Fruit fly (Drosophila melanogaster) whole organism, embryonic: ENCODE data around the gene CG14715.
A peak's percentile ranks its signal among the peaks of the same experiment; 100 is the strongest.

Experiments used
- ATbp ChIP-seq: fragments of 200-800 bp; sonication (Bioruptor generic); optimal IDR thresholded peaks from 2 replicates; lab custom pipeline; 2017; ENCODE audit warnings: missing biosample characterization, mild to moderate bottlenecking, missing genetic modification characterization, missing genetic modification reagents
- Abd-B ChIP-seq: fragments of 200-800 bp; sonication (Bioruptor generic); optimal IDR thresholded peaks from 2 replicates; lab custom pipeline; 2018; ENCODE audit warnings: missing biosample characterization, mild to moderate bottlenecking, missing genetic modification characterization, moderate library complexity
- Ada2b ChIP-seq: fragments of 200-800 bp; sonication (Bioruptor generic); IDR thresholded peaks from 2 replicates; pipeline ENCODE4 v1.3.6; 2022; ENCODE audit warnings: missing biosample characterization, missing genetic modification characterization
- Antp ChIP-seq: fragments of 200-800 bp; sonication (Bioruptor generic); optimal IDR thresholded peaks from 3 replicates; lab custom pipeline; 2016; ENCODE audit warnings: missing biosample characterization, missing genetic modification characterization
- BEAF-32 ChIP-seq: fragments of 200-800 bp; sonication (Bioruptor generic); optimal IDR thresholded peaks from 3 replicates; lab custom pipeline; 2017; ENCODE audit warnings: missing biosample characterization, missing genetic modification characterization, mild to moderate bottlenecking, moderate library complexity, missing genetic modification reagents
- C15 ChIP-seq: fragments of 200-800 bp; sonication (Bioruptor generic); IDR thresholded peaks from 3 replicates; pipeline ENCODE4 v1.3.6; 2022; ENCODE audit warnings: missing biosample characterization, missing genetic modification characterization
- CG11456 ChIP-seq: fragments of 200-800 bp; sonication (Bioruptor generic); IDR thresholded peaks from 3 replicates; pipeline ENCODE4 v1.3.6; 2022; ENCODE audit warnings: missing biosample characterization, missing genetic modification characterization
- CG13296 ChIP-seq: fragments of 200-800 bp; sonication (Bioruptor generic); optimal IDR thresholded peaks from 3 replicates; lab custom pipeline; 2018; ENCODE audit warnings: missing biosample characterization, mild to moderate bottlenecking, missing genetic modification characterization
- CG15011 ChIP-seq: fragments of 200-800 bp; sonication (Bioruptor generic); optimal IDR thresholded peaks from 3 replicates; lab custom pipeline; 2018; ENCODE audit warnings: missing biosample characterization, mild to moderate bottlenecking, missing genetic modification characterization
- CG15514 ChIP-seq: fragments of 200-800 bp; sonication (Bioruptor generic); optimal IDR thresholded peaks from 3 replicates; lab custom pipeline; 2017; ENCODE audit warnings: missing biosample characterization, missing genetic modification characterization, mild to moderate bottlenecking, moderate library complexity, missing genetic modification reagents
- CG1602 ChIP-seq: fragments of 200-800 bp; sonication (Bioruptor generic); optimal IDR thresholded peaks from 3 replicates; lab custom pipeline; 2016; ENCODE audit warnings: missing biosample characterization, missing genetic modification characterization
- CG16863 ChIP-seq: fragments of 200-800 bp; sonication (Bioruptor generic); optimal IDR thresholded peaks from 3 replicates; lab custom pipeline; 2016; ENCODE audit warnings: missing biosample characterization, missing genetic modification characterization
- CG17568 ChIP-seq: fragments of 200-800 bp; sonication (Bioruptor generic); optimal IDR thresholded peaks from 2 replicates; lab custom pipeline; 2018; ENCODE audit warnings: missing biosample characterization, mild to moderate bottlenecking, missing genetic modification characterization, moderate library complexity
- CG17912 ChIP-seq: fragments of 200-800 bp; sonication (Bioruptor generic); optimal IDR thresholded peaks from 2 replicates; lab custom pipeline; 2018; ENCODE audit warnings: missing biosample characterization, mild to moderate bottlenecking, missing genetic modification characterization
- CG31224 ChIP-seq: fragments of 200-800 bp; sonication (Bioruptor generic); IDR thresholded peaks from 2 replicates; pipeline ENCODE4 v1.3.6; 2022; ENCODE audit warnings: missing biosample characterization, missing genetic modification characterization
- CG31388 ChIP-seq: fragments of 200-800 bp; sonication (Bioruptor generic); optimal IDR thresholded peaks from 2 replicates; lab custom pipeline; 2016; ENCODE audit warnings: missing biosample characterization, missing genetic modification characterization
- CG31441 ChIP-seq: fragments of 200-800 bp; sonication (Bioruptor generic); IDR thresholded peaks from 2 replicates; pipeline ENCODE4 v1.3.6; 2022; ENCODE audit warnings: missing biosample characterization, missing genetic modification characterization
- CG32532 ChIP-seq: fragments of 200-800 bp; sonication (Bioruptor generic); IDR thresholded peaks from 2 replicates; pipeline ENCODE4 v1.3.6; 2022; ENCODE audit warnings: missing biosample characterization, missing genetic modification characterization
- CG3995 ChIP-seq: fragments of 200-800 bp; sonication (Bioruptor generic); optimal IDR thresholded peaks from 3 replicates; lab custom pipeline; 2016; ENCODE audit warnings: missing biosample characterization, missing genetic modification characterization
- CG4820 ChIP-seq: fragments of 200-800 bp; sonication (Bioruptor generic); optimal IDR thresholded peaks from 3 replicates; lab custom pipeline; 2016; ENCODE audit warnings: missing biosample characterization, missing genetic modification characterization
- CG5180 ChIP-seq: fragments of 200-800 bp; sonication (Bioruptor generic); optimal IDR thresholded peaks from 3 replicates; lab custom pipeline; 2017; ENCODE audit warnings: missing biosample characterization, missing genetic modification characterization, mild to moderate bottlenecking, moderate library complexity, missing genetic modification reagents
- CG7271 ChIP-seq: fragments of 200-800 bp; sonication (Bioruptor generic); optimal IDR thresholded peaks from 2 replicates; lab custom pipeline; 2018; ENCODE audit warnings: missing biosample characterization, mild to moderate bottlenecking, missing genetic modification characterization, moderate library complexity
- CrebB ChIP-seq: fragments of 200-800 bp; sonication (Bioruptor generic); optimal IDR thresholded peaks from 3 replicates; lab custom pipeline; 2018; ENCODE audit warnings: missing biosample characterization, mild to moderate bottlenecking, missing genetic modification characterization
- Dip3 ChIP-seq: fragments of 200-800 bp; sonication (Bioruptor generic); optimal IDR thresholded peaks from 3 replicates; lab custom pipeline; 2016; ENCODE audit warnings: missing biosample characterization, missing genetic modification characterization
- Dll ChIP-seq: fragments of 200-800 bp; sonication (Bioruptor generic); IDR thresholded peaks from 4 replicates; pipeline ENCODE4 v1.3.6; 2022; ENCODE audit warnings: missing biosample characterization, missing genetic modification characterization; ENCODE audit not compliant: partially characterized antibody
- E2f2 ChIP-seq: fragments of 200-800 bp; sonication (Bioruptor generic); IDR thresholded peaks from 2 replicates; pipeline ENCODE4 v1.3.6; 2022; ENCODE audit warnings: missing biosample characterization, missing genetic modification characterization
- ERR ChIP-seq: fragments of 200-800 bp; sonication (Bioruptor generic); optimal IDR thresholded peaks from 2 replicates; lab custom pipeline; 2016; ENCODE audit warnings: missing biosample characterization, missing genetic modification characterization
- Eip74EF ChIP-seq, 2 experiments: fragments of 200-800 bp in 1 of 2; fragments of >200 bp in 1 of 2; sonication (Bioruptor generic) in 1 of 2; optimal IDR thresholded peaks; 2 replicates each; lab custom pipeline; 2017 to 2019; ENCODE audit warnings: missing biosample characterization in 2 of 2, missing genetic modification characterization in 2 of 2, mild to moderate bottlenecking in 1 of 2, moderate library complexity in 1 of 2
- H2.0 ChIP-seq: fragments of 200-800 bp; sonication (Bioruptor generic); IDR thresholded peaks from 2 replicates; pipeline ENCODE4 v1.3.6; 2022; ENCODE audit warnings: missing biosample characterization, missing genetic modification characterization
- Hmr ChIP-seq: fragments of 200-800 bp; sonication (Bioruptor generic); optimal IDR thresholded peaks from 3 replicates; lab custom pipeline; 2017; ENCODE audit warnings: mild to moderate bottlenecking, missing biosample characterization, missing genetic modification reagents, missing genetic modification characterization
- Lhr ChIP-seq: fragments of 200-800 bp; sonication (Bioruptor generic); optimal IDR thresholded peaks from 3 replicates; lab custom pipeline; 2017; ENCODE audit warnings: mild to moderate bottlenecking, missing biosample characterization, missing genetic modification reagents, missing genetic modification characterization
- Lim3 ChIP-seq: fragments of 200-800 bp; sonication (Bioruptor generic); IDR thresholded peaks from 2 replicates; pipeline ENCODE4 v1.3.6; 2022; ENCODE audit warnings: missing biosample characterization, missing genetic modification characterization
- MESR4 ChIP-seq: fragments of 200-800 bp; sonication (Bioruptor generic); optimal IDR thresholded peaks from 2 replicates; lab custom pipeline; 2018; ENCODE audit warnings: missing biosample characterization, mild to moderate bottlenecking, missing genetic modification characterization, moderate library complexity
- MTF-1 ChIP-seq: fragments of 200-800 bp; sonication (Bioruptor generic); optimal IDR thresholded peaks from 2 replicates; lab custom pipeline; 2018; ENCODE audit warnings: missing biosample characterization, mild to moderate bottlenecking, missing genetic modification characterization, borderline replicate concordance
- Mad ChIP-seq: fragments of 200-800 bp; sonication (Bioruptor generic); optimal IDR thresholded peaks from 2 replicates; lab custom pipeline; 2016; ENCODE audit warnings: missing biosample characterization, missing genetic modification characterization
- Spps ChIP-seq: fragments of 200-800 bp; sonication (Bioruptor generic); optimal IDR thresholded peaks from 2 replicates; lab custom pipeline; 2018; ENCODE audit warnings: missing biosample characterization, mild to moderate bottlenecking, missing genetic modification characterization
- YL-1 ChIP-seq: fragments of 200-800 bp; sonication (Bioruptor generic); optimal IDR thresholded peaks from 3 replicates; lab custom pipeline; 2017; ENCODE audit warnings: missing biosample characterization, mild to moderate bottlenecking, missing genetic modification characterization
- al ChIP-seq: fragments of 200-800 bp; sonication (Bioruptor generic); IDR thresholded peaks from 2 replicates; pipeline ENCODE4 v1.3.6; 2022; ENCODE audit warnings: missing biosample characterization, missing genetic modification characterization
- bab2 ChIP-seq: fragments of 200-800 bp; sonication (Bioruptor generic); optimal IDR thresholded peaks from 2 replicates; lab custom pipeline; 2016; ENCODE audit warnings: missing biosample characterization, missing genetic modification characterization
- cad ChIP-seq: fragments of >200 bp; optimal IDR thresholded peaks from 2 replicates; lab custom pipeline; 2017; ENCODE audit warnings: missing biosample characterization, missing genetic modification characterization
- cato ChIP-seq: fragments of 200-800 bp; sonication (Bioruptor generic); optimal IDR thresholded peaks from 2 replicates; lab custom pipeline; 2016; ENCODE audit warnings: missing biosample characterization, missing genetic modification characterization, borderline replicate concordance
- dmrt11E ChIP-seq: fragments of 200-800 bp; sonication (Bioruptor generic); optimal IDR thresholded peaks from 3 replicates; lab custom pipeline; 2018; ENCODE audit warnings: missing biosample characterization, mild to moderate bottlenecking, missing genetic modification characterization, moderate library complexity
- en ChIP-seq: fragments of 200-800 bp; sonication (Bioruptor generic); optimal IDR thresholded peaks from 2 replicates; lab custom pipeline; 2016; ENCODE audit warnings: missing biosample characterization, missing genetic modification characterization
- hb ChIP-seq: fragments of 200-800 bp; sonication (Bioruptor generic); IDR thresholded peaks from 3 replicates; pipeline ENCODE4 v1.3.6; 2022; ENCODE audit warnings: missing biosample characterization, missing genetic modification characterization; ENCODE audit not compliant: partially characterized antibody
- ind ChIP-seq: fragments of 200-800 bp; sonication (Bioruptor generic); optimal IDR thresholded peaks from 3 replicates; lab custom pipeline; 2016; ENCODE audit warnings: missing biosample characterization, missing genetic modification characterization
- kni ChIP-seq: fragments of 200-800 bp; sonication (Bioruptor generic); optimal IDR thresholded peaks from 3 replicates; lab custom pipeline; 2017; ENCODE audit warnings: mild to moderate bottlenecking, missing biosample characterization, missing genetic modification reagents, missing genetic modification characterization
- lilli ChIP-seq: fragments of 200-800 bp; sonication (Bioruptor generic); optimal IDR thresholded peaks from 3 replicates; lab custom pipeline; 2016; ENCODE audit warnings: missing biosample characterization, missing genetic modification characterization
- lmd ChIP-seq: fragments of 200-800 bp; sonication (Bioruptor generic); IDR thresholded peaks from 2 replicates; pipeline ENCODE4 v1.3.6; 2022; ENCODE audit warnings: missing biosample characterization, missing genetic modification characterization
- nerfin-2 ChIP-seq: fragments of 200-800 bp; sonication (Bioruptor generic); IDR thresholded peaks from 2 replicates; pipeline ENCODE4 v1.3.6; 2022; ENCODE audit warnings: missing biosample characterization, missing genetic modification characterization; ENCODE audit not compliant: partially characterized antibody
- nmo ChIP-seq: fragments of 200-800 bp; sonication (Bioruptor generic); optimal IDR thresholded peaks from 2 replicates; lab custom pipeline; 2018; ENCODE audit warnings: missing biosample characterization, mild to moderate bottlenecking, missing genetic modification characterization, moderate library complexity
- sob ChIP-seq: fragments of 200-800 bp; sonication (Bioruptor generic); IDR thresholded peaks from 2 replicates; pipeline ENCODE4 v1.3.6; 2022; ENCODE audit warnings: missing biosample characterization, missing genetic modification characterization

Gene CG14715

dm6 chr3R:11679513-11679912, 5.5 kb downstream of the CG14715 start, which contains the start of the genes Taf12 and Ho (continued):
- no peak for TF ChIP-seq kni (GFP tag; lab: Kevin White, UChicago)
- no peak for TF ChIP-seq dmrt11E
- TF ChIP-seq cad (GFP tag; lab: Kevin White, UChicago): no peak
- TF ChIP-seq CG15514: peak; percentile 55
- TF ChIP-seq cato (GFP tag; lab: Kevin White, UChicago): no peak
- TF ChIP-seq CG1602 (GFP tag; lab: Kevin White, UChicago): no peak
- peak; percentile 30 for TF ChIP-seq Hmr (GFP tag; lab: Kevin White, UChicago)
- TF ChIP-seq al: no peak
- TF ChIP-seq CG17568: peak; percentile 6
- no peak for TF ChIP-seq Mad (GFP tag; lab: Kevin White, UChicago)
- no peak for TF ChIP-seq lmd (GFP tag; lab: Robert Waterston, UW)
- TF ChIP-seq CG31388 (GFP tag; lab: Kevin White, UChicago): no peak
- no peak for TF ChIP-seq CG11456 (GFP tag; lab: Robert Waterston, UW)
- TF ChIP-seq Dll (GFP tag; lab: Robert Waterston, UW): no peak
- TF ChIP-seq YL-1 (GFP tag; lab: Kevin White, UChicago): peak; percentile 77
- no peak for TF ChIP-seq CG4820
- TF ChIP-seq ind (GFP tag; lab: Kevin White, UChicago): no peak
- TF ChIP-seq E2f2 (GFP tag; lab: Robert Waterston, UW): peak; percentile 75
- TF ChIP-seq CrebB (tag; lab: Kevin White, UChicago): no peak
- no peak for TF ChIP-seq CG32532 (GFP tag; lab: Robert Waterston, UW)
- TF ChIP-seq CG31441 (GFP tag; lab: Robert Waterston, UW): peak; percentile 92
- TF ChIP-seq MESR4 (GFP tag; lab: Kevin White, UChicago): peak; percentile 81
- no peak for TF ChIP-seq Lim3
- TF ChIP-seq hb: no peak
- no peak for TF ChIP-seq CG31224 (GFP tag; lab: Robert Waterston, UW)
- TF ChIP-seq C15 (GFP tag; lab: Robert Waterston, UW): no peak
- no peak for TF ChIP-seq CG15011
- TF ChIP-seq MTF-1 (GFP tag; lab: Kevin White, UChicago): no peak
- no peak for TF ChIP-seq nerfin-2 (GFP tag; lab: Robert Waterston, UW)
- TF ChIP-seq CG16863 (GFP tag; lab: Kevin White, UChicago): no peak
- no peak for TF ChIP-seq en (GFP tag; lab: Kevin White, UChicago)
- TF ChIP-seq bab2 (GFP tag; lab: Kevin White, UChicago): no peak
- TF ChIP-seq Lhr (GFP tag; lab: Kevin White, UChicago): peak; percentile 26
- no peak for TF ChIP-seq Spps (tag; lab: Kevin White, UChicago)
- peak; percentile 38 for TF ChIP-seq BEAF-32 (GFP tag; lab: Kevin White, UChicago)
- TF ChIP-seq CG7271 (tag; lab: Kevin White, UChicago): no peak
- no peak for TF ChIP-seq Antp (GFP tag; lab: Kevin White, UChicago)
- TF ChIP-seq nmo (GFP tag; lab: Kevin White, UChicago): peak; percentile 29
- no peak for TF ChIP-seq Eip74EF (GFP tag; optimal IDR thresholded peaks at IDR 0.05; lab: Kevin White, UChicago)
- TF ChIP-seq Abd-B (GFP tag; lab: Kevin White, UChicago): no peak
- no peak for TF ChIP-seq lilli
- TF ChIP-seq sob: no peak
- peak; percentile 89 for TF ChIP-seq CG3995
- no peak for TF ChIP-seq ERR (GFP tag; lab: Kevin White, UChicago)
- no peak for TF ChIP-seq CG13296 (GFP tag; lab: Kevin White, UChicago)
- TF ChIP-seq Ada2b (GFP tag; lab: Robert Waterston, UW): no peak
- no peak for TF ChIP-seq CG17912
- TF ChIP-seq H2.0 (GFP tag; lab: Robert Waterston, UW): no peak
- TF ChIP-seq CG5180 (GFP tag; lab: Kevin White, UChicago): no peak
- TF ChIP-seq ATbp (GFP tag; lab: Kevin White, UChicago): no peak
- no peak for TF ChIP-seq Dip3 (GFP tag; lab: Kevin White, UChicago)
